Fruit fly (Drosophila melanogaster): ENCODE data around the gene MED24.

MED24 gene

DNA sequence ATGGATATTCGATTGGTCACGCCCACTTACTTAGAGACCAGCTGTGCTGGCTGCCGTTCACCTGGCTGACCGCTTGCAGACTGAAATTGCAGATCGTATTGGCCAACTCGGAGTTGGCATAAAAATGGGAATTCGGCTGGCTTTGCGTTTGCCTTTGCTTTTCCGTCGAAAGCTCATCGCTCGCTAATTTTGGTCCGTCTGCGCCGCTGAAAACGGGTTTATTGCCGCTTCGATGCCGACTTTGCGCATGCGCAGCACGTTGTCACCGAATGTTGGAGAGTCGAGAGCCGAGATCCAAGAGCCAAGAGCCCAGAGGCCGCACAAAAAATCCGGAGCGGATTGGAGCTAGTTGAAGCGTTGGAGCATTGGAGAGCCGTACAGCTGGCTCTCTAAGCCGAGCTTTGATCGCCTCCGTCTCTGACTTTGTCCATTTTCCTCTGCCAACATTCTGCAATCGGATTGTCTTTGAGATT lies 39.3 kb upstream of the MED24 start, which contains the start of gene CG13676 (continued):
- TF ChIP-seq CG1603 (tag; optimal IDR thresholded peaks at IDR 0.05) (no peak), Sin3A (optimal IDR thresholded peaks at IDR 0.05) (no peak), CHES-1-like (GFP tag; optimal IDR thresholded peaks at IDR 0.05) (no peak), oc (tag; optimal IDR thresholded peaks at IDR 0.05) (peak; percentile 54), CG13624 (GFP tag; optimal IDR thresholded peaks at IDR 0.05) (no peak), run (tag; optimal IDR thresholded peaks at IDR 0.05) (no peak), Ets65A (GFP tag) (peak; percentile 35), CG15514 (GFP tag; optimal IDR thresholded peaks at IDR 0.05) (no peak), CG6254 (GFP tag; optimal IDR thresholded peaks at IDR 0.05) (no peak), chinmo (GFP tag; IDR thresholded peaks at IDR 0.05; ENCODE audit: partially characterized antibody) (peak; percentile 91; the same call in 2 of the 4 replicates), ATbp (GFP tag; optimal IDR thresholded peaks at IDR 0.05) (peak; percentile 13), CG34224 (GFP tag; IDR thresholded peaks at IDR 0.05; ENCODE audit: partially characterized antibody) (peak; percentile 49; the same call in 2 of the 3 replicates), mld (GFP tag; IDR thresholded peaks at IDR 0.05; ENCODE audit: partially characterized antibody) (no peak), CG34422 (GFP tag; IDR thresholded peaks at IDR 0.05) (0 out of 3 replicates have a peak, but pooled peaks have one; percentile 27), abd-A (tag; optimal IDR thresholded peaks at IDR 0.05) (peak; percentile 4), unc-4 (GFP tag; IDR thresholded peaks at IDR 0.05; ENCODE audit: partially characterized antibody) (0 out of 2 replicates have a peak, but pooled peaks have one; percentile 26), Dll (GFP tag; IDR thresholded peaks at IDR 0.05; ENCODE audit: partially characterized antibody) (0 out of 4 replicates have a peak, but pooled peaks have one; percentile 16), Trl (optimal IDR thresholded peaks at IDR 0.05) (peak; percentile 59 to 78), Trl (GFP tag; optimal IDR thresholded peaks at IDR 0.05) (no peak)

DNA sequence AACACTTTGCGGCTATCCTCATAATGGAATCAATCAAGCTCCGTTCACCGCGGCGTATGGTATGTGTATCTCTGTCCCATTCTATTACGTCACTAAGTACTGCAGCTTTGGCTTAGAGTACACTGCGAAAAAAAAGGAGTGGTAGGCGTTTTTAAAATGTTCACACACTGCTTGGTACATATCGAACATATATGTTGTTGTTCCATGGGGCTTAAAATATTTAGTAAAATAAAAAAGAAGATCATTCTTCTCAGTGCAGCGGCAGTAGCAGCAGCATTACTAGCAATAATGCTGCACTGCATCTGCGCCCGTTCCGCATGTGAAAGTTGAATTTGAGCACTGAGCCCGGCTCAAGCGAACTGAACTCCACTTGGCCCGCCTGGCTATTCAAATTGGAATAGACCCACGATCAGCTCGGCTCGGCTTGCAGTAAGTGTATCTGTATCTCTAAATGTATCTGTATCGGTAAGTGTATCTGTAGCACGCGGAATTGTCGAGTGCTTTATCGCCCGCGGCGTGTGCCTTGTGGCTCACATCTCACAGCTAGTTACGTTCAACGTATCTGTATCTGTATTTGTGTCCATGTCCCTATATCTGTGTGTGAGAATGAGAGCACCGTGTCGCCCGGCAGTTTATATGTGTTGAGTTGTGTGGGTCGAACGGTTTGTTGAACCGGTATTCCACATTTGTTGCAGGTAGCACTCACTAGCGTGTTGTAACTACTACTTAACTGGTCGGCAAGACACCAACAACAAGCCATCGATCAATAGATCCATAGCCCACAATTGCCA lies 37.7 kb upstream of the MED24 start:
- TF ChIP-seq nau (GFP tag; optimal IDR thresholded peaks at IDR 0.05), result peak; percentile 62
- no peak for TF ChIP-seq unc-4 (GFP tag; IDR thresholded peaks at IDR 0.05; ENCODE audit: partially characterized antibody)
- TF ChIP-seq CG42726 (GFP tag; IDR thresholded peaks at IDR 0.05; ENCODE audit: partially characterized antibody), result no peak
- TF ChIP-seq Xrp1 (GFP tag; IDR thresholded peaks at IDR 0.05), result peak; percentile 47; the same call in 1 of the 2 replicates
- TF ChIP-seq CG6765 (GFP tag; optimal IDR thresholded peaks at IDR 0.05), result no peak
- no peak for TF ChIP-seq bigmax (GFP tag; optimal IDR thresholded peaks at IDR 0.05)
- no peak for TF ChIP-seq zen2 (GFP tag; IDR thresholded peaks at IDR 0.05; ENCODE audit: partially characterized antibody)
- TF ChIP-seq CG14710 (tag; optimal IDR thresholded peaks at IDR 0.05), result peak; percentile 29
- TF ChIP-seq Trl (optimal IDR thresholded peaks at IDR 0.05), result no peak
- TF ChIP-seq Trl (GFP tag; optimal IDR thresholded peaks at IDR 0.05), result no peak
- TF ChIP-seq cg (GFP tag; optimal IDR thresholded peaks at IDR 0.05), result peak; percentile 72
- TF ChIP-seq vvl (GFP tag; IDR thresholded peaks at IDR 0.05), result peak; percentile 75
- no peak for TF ChIP-seq fd102C (GFP tag; optimal IDR thresholded peaks at IDR 0.05)
- no peak for TF ChIP-seq CG31365 (tag; optimal IDR thresholded peaks at IDR 0.05)
- TF ChIP-seq rib (GFP tag; IDR thresholded peaks at IDR 0.05), result no peak
- TF ChIP-seq CG3163 (GFP tag; optimal IDR thresholded peaks at IDR 0.05), result no peak
- peak; percentile 26 for TF ChIP-seq Side (GFP tag; optimal IDR thresholded peaks at IDR 0.05)
- no peak for TF ChIP-seq pzg (GFP tag; optimal IDR thresholded peaks at IDR 0.05)
- TF ChIP-seq CG8388 (GFP tag; optimal IDR thresholded peaks at IDR 0.05), result peak; percentile 32
- TF ChIP-seq CG6175 (GFP tag; IDR thresholded peaks at IDR 0.05), result peak; percentile 53; the same call in 1 of the 3 replicates
- no peak for TF ChIP-seq Usf (GFP tag; optimal IDR thresholded peaks at IDR 0.05)
- TF ChIP-seq fru (optimal IDR thresholded peaks at IDR 0.05), result no peak
- TF ChIP-seq CG10274 (GFP tag; optimal IDR thresholded peaks at IDR 0.05), result peak; percentile 31
- TF ChIP-seq hb (GFP tag; IDR thresholded peaks at IDR 0.05; ENCODE audit: partially characterized antibody), result no peak
- peak; percentile 34 for TF ChIP-seq Fer3 (tag; optimal IDR thresholded peaks at IDR 0.05)
- TF ChIP-seq Bteb2 (GFP tag; optimal IDR thresholded peaks at IDR 0.05), result no peak
- TF ChIP-seq BEAF-32 (GFP tag; optimal IDR thresholded peaks at IDR 0.05), result no peak
- TF ChIP-seq CG4328 (GFP tag; optimal IDR thresholded peaks at IDR 0.05), result peak; percentile 18
- TF ChIP-seq pita (GFP tag; optimal IDR thresholded peaks at IDR 0.05), result no peak
- TF ChIP-seq ro (GFP tag; IDR thresholded peaks at IDR 0.05), result no peak
- no peak for TF ChIP-seq fd3F (GFP tag; optimal IDR thresholded peaks at IDR 0.05)

All from whole organism, embryonic.